Worm (Caenorhabditis elegans): ENCODE measurements around the gene kcmf-1.

DNA sequence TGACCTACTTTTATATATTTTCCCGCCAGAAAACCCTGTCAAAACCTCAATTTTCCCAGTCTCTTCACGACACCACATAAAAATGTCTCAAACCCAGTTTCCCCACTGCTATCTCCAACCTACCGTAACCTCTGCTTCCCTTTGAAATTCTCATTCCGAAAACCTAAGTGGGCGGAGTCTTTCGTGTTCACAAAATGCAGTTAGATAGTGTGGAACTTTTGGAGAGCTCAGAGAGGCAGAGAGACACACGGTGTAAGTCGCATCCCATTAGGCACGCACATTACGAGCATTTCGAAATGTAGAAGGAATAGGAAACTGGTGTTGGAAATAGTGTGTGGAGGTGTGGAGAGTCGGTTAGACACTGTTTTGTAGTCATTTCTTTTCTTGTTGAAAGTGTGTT, 9.3 kb upstream of the kcmf-1 start:
- TF ChIP-seq flt-1 (GFP tag; IDR thresholded peaks at IDR 0.05) (no peak), hmg-4 (GFP tag; optimal IDR thresholded peaks at IDR 0.05) (no peak), sea-1 (GFP tag; conservative IDR thresholded peaks at IDR 0.05) (no peak), tra-4 (tag; optimal IDR thresholded peaks at IDR 0.05) (no peak), F13C5.2 (tag; optimal IDR thresholded peaks at IDR 0.05) (no peak), ama-1 (optimal IDR thresholded peaks at IDR 0.05) (no peak), ceh-13 (GFP tag; optimal IDR thresholded peaks at IDR 0.05) (no peak), ets-7 (tag; optimal IDR thresholded peaks at IDR 0.05) (no peak), hmbx-1 (tag; optimal IDR thresholded peaks at IDR 0.05) (no peak)

All from whole organism, early embryonic.